Fruit fly (Drosophila melanogaster): ENCODE measurements around the gene MESK4.

- TF ChIP-seq kay (GFP tag; ENCODE audit: borderline replicate concordance): no peak
- no peak for TF ChIP-seq CG1620 (GFP tag; optimal IDR thresholded peaks at IDR 0.05)
- no peak for TF ChIP-seq CG12768 (GFP tag; optimal IDR thresholded peaks at IDR 0.05)
- TF ChIP-seq tj (GFP tag; optimal IDR thresholded peaks at IDR 0.05): no peak
- TF ChIP-seq cnc (optimal IDR thresholded peaks at IDR 0.05): no peak
- no peak for TF ChIP-seq Crg-1 (GFP tag; optimal IDR thresholded peaks at IDR 0.05)
- no peak for TF ChIP-seq ovo (GFP tag; optimal IDR thresholded peaks at IDR 0.05)
- TF ChIP-seq Mnt (GFP tag; optimal IDR thresholded peaks at IDR 0.05): no peak
- no peak for TF ChIP-seq Clk (GFP tag; optimal IDR thresholded peaks at IDR 0.05)
- TF ChIP-seq toe (GFP tag; optimal IDR thresholded peaks at IDR 0.05): no peak
- TF ChIP-seq CG14711 (tag; optimal IDR thresholded peaks at IDR 0.05): no peak
- no peak for TF ChIP-seq CG11617 (GFP tag; optimal IDR thresholded peaks at IDR 0.05)
- TF ChIP-seq Hr96 (GFP tag; optimal IDR thresholded peaks at IDR 0.05): no peak
- TF ChIP-seq cic (GFP tag; optimal IDR thresholded peaks at IDR 0.05): no peak
These were observed 47.3 kb upstream of the MESK4 start for dm6 chr3R:16941285-16941684.

Data from whole organism, adult.